Fruit fly (Drosophila melanogaster) Kc167 (cell line): ENCODE results near the gene CG31637.

Experiments used
- insv ChIP-seq: fragments of >200 bp; optimal IDR thresholded peaks from 3 replicates; lab custom pipeline; 2018; ENCODE audit warnings: missing external identifiers
- ttk ChIP-seq: sonication (Bioruptor generic); optimal IDR thresholded peaks from 2 replicates; lab custom pipeline; 2017; ENCODE audit warnings: missing external identifiers

DNA sequence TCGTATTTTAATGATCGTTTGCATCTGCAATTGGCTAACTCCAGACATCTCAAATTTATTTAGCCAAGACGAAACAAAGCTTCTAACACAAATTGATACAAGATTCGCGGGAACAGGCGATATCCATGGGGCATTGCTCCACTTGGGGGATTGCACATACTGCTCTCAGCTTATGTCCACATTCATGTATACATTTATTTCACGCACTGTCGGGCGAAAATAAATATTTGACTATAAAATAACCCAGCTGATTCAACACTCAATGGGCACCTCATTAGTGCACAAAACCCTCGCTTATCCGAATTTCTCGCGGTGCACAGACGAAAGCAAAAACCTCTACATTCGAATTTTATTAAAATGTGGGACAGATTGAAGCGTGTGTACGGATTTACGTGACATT, 37.0 kb upstream of the CG31637 start:
- TF ChIP-seq insv (lab: Kevin White, UChicago) (no peak), ttk (lab: Kevin White, UChicago) (no peak)
